Worm (Caenorhabditis elegans): ENCODE results near the gene ssp-35.

The ssp-35 gene

DNA sequence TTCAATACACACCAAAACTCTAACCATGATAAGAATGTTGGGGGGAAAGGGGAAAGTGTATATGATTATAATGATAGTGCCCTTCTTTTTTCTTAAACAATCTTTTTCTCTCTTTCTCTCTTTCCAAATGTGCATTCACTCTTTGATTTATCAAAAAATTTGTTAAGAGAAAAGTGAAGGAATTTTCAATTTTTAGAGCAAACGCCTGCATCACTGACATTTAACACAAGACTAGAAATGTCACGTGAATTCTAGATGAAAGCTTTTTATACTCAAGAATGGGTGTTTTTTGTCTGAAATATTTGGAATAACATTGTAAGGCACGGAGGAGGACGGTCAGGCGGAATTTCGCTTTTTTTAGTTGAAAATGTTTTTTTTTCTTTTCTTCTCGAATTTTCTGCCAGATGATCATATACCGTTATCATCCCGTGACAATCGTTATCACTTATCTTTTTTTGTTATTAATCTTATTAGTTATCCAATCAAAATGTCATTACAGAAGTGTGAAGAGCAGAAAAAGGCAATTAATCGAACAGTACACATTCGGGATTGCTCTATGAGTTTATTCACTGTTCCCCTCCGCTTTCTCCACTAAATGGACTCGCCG, 38.5 kb upstream of the ssp-35 start, which contains the start of the genes frm-7 and F55C5.17 (continued):
- no peak for TF ChIP-seq repo-1 (tag; optimal IDR thresholded peaks at IDR 0.05)
- TF ChIP-seq D2030.7 (GFP tag; IDR thresholded peaks at IDR 0.05) = no peak
- no peak for TF ChIP-seq F52B5.7 (tag; optimal IDR thresholded peaks at IDR 0.05)
- no peak for TF ChIP-seq F22D6.2 (tag; optimal IDR thresholded peaks at IDR 0.05)
- no peak for TF ChIP-seq cebp-2 (GFP tag; IDR thresholded peaks at IDR 0.05)
- no peak for TF ChIP-seq tbx-9 (tag; optimal IDR thresholded peaks at IDR 0.05; ENCODE audit: borderline replicate concordance)
- TF ChIP-seq hlh-12 (tag; optimal IDR thresholded peaks at IDR 0.05) = no peak
- no peak for TF ChIP-seq nhr-179 (tag; optimal IDR thresholded peaks at IDR 0.05)
- TF ChIP-seq B0035.1 (tag; optimal IDR thresholded peaks at IDR 0.05) = no peak
- TF ChIP-seq nfya-1 (tag; optimal IDR thresholded peaks at IDR 0.05; ENCODE audit: borderline replicate concordance, insufficient read depth) = no peak
- TF ChIP-seq him-1 (tag; optimal IDR thresholded peaks at IDR 0.05) = no peak
- no peak for TF ChIP-seq Y53F4B.3 (GFP tag; IDR thresholded peaks at IDR 0.05)
- TF ChIP-seq aptf-3 (GFP tag; IDR thresholded peaks at IDR 0.05) = no peak
- TF ChIP-seq hlh-26 (GFP tag; conservative IDR thresholded peaks at IDR 0.05) = no peak
- TF ChIP-seq nhr-80 (tag; optimal IDR thresholded peaks at IDR 0.05) = peak; percentile 58
- TF ChIP-seq ztf-28 (GFP tag; IDR thresholded peaks at IDR 0.05) = no peak
- TF ChIP-seq ceh-79 (tag; optimal IDR thresholded peaks at IDR 0.05) = no peak
- TF ChIP-seq rpc-1 (optimal IDR thresholded peaks at IDR 0.05) = no peak
- TF ChIP-seq rpc-1 (tag; optimal IDR thresholded peaks at IDR 0.05) = no peak
- no peak for TF ChIP-seq athp-1 (tag; optimal IDR thresholded peaks at IDR 0.05)
- TF ChIP-seq nfya-2 (GFP tag; IDR thresholded peaks at IDR 0.05) = no peak
- TF ChIP-seq lin-26 (GFP tag; IDR thresholded peaks at IDR 0.05) = no peak
- TF ChIP-seq Y53G8AR.9 (GFP tag; conservative IDR thresholded peaks at IDR 0.05) = no peak
- no peak for TF ChIP-seq Y67H2A.10 (GFP tag; conservative IDR thresholded peaks at IDR 0.05)
- TF ChIP-seq lsl-1 (GFP tag; optimal IDR thresholded peaks at IDR 0.05) = no peak
- TF ChIP-seq F57C9.4 (tag; optimal IDR thresholded peaks at IDR 0.05) = no peak
- TF ChIP-seq efl-1 (GFP tag; optimal IDR thresholded peaks at IDR 0.05) = no peak
- TF ChIP-seq ZK185.1 (tag; optimal IDR thresholded peaks at IDR 0.05; ENCODE audit: poor library complexity, severe bottlenecking) = peak; percentile 33
- TF ChIP-seq ceh-40 (GFP tag; IDR thresholded peaks at IDR 0.05) = no peak
- no peak for TF ChIP-seq dpl-1 (GFP tag; optimal IDR thresholded peaks at IDR 0.05)
- TF ChIP-seq C06A6.2 (GFP tag; conservative IDR thresholded peaks at IDR 0.05) = 0 out of 2 replicates have a peak, but pooled peaks have one; percentile 37
- TF ChIP-seq snpc-4 (GFP tag; optimal IDR thresholded peaks at IDR 0.05) = no peak
- peak in 2 of 4 experiments; percentile 6 to 15 for TF ChIP-seq snpc-4 (tag; optimal IDR thresholded peaks at IDR 0.05)
- TF ChIP-seq chd-7 (tag; optimal IDR thresholded peaks at IDR 0.05) = peak; percentile 32
- no peak for TF ChIP-seq mel-28 (tag; optimal IDR thresholded peaks at IDR 0.05; ENCODE audit: borderline replicate concordance)
- no peak for TF ChIP-seq F37B4.10 (GFP tag; IDR thresholded peaks at IDR 0.05)
- no peak for TF ChIP-seq let-607 (tag; optimal IDR thresholded peaks at IDR 0.05)
- TF ChIP-seq sdz-38 (tag; optimal IDR thresholded peaks at IDR 0.05) = no peak
- no peak for TF ChIP-seq egl-44 (GFP tag; IDR thresholded peaks at IDR 0.05)
- no peak for TF ChIP-seq rcor-1 (GFP tag; IDR thresholded peaks at IDR 0.05)
- no peak for TF ChIP-seq ekl-4 (GFP tag; IDR thresholded peaks at IDR 0.05)
- TF ChIP-seq B0019.2 (GFP tag; conservative IDR thresholded peaks at IDR 0.05) = no peak
- TF ChIP-seq ztf-3 (GFP tag; optimal IDR thresholded peaks at IDR 0.05) = no peak
- TF ChIP-seq T26A5.8 (tag; optimal IDR thresholded peaks at IDR 0.05) = no peak
- TF ChIP-seq ztf-25 (GFP tag; IDR thresholded peaks at IDR 0.05) = no peak
- TF ChIP-seq somi-1 (GFP tag; optimal IDR thresholded peaks at IDR 0.05) = no peak
- TF ChIP-seq lir-1 (GFP tag; conservative IDR thresholded peaks at IDR 0.05) = no peak
- TF ChIP-seq cebp-1 (GFP tag; IDR thresholded peaks at IDR 0.05) = no peak
- TF ChIP-seq cebp-1 (tag; optimal IDR thresholded peaks at IDR 0.05) = peak; percentile 42
- TF ChIP-seq ceh-58 (GFP tag; IDR thresholded peaks at IDR 0.05) = no peak
